Worm (Caenorhabditis elegans): ENCODE data around the gene C44B7.11.

- peak; percentile 67 to 69 for TF ChIP-seq egl-27 (tag; optimal IDR thresholded peaks at IDR 0.05)
- peak; percentile 75 for TF ChIP-seq C16A3.4 (tag; optimal IDR thresholded peaks at IDR 0.05)
- no peak for TF ChIP-seq nhr-12 (tag; optimal IDR thresholded peaks at IDR 0.05)
- TF ChIP-seq nhr-47 (tag; optimal IDR thresholded peaks at IDR 0.05), result peak; percentile 80
- peak; percentile 30 for TF ChIP-seq elt-2 (tag; optimal IDR thresholded peaks at IDR 0.05)
- no peak for TF ChIP-seq grh-1 (GFP tag; IDR thresholded peaks at IDR 0.05)
- peak; percentile 58 to 82 (median 69) for TF ChIP-seq ceh-82 (tag; optimal IDR thresholded peaks at IDR 0.05)
- TF ChIP-seq jun-1 (tag; optimal IDR thresholded peaks at IDR 0.05), result peak; percentile 65
- TF ChIP-seq ztf-4 (tag; optimal IDR thresholded peaks at IDR 0.05), result no peak
- peak in 2 of 3 experiments; percentile 36 to 47 for TF ChIP-seq dpl-1 (GFP tag; optimal IDR thresholded peaks at IDR 0.05)
- peak; percentile 75 for TF ChIP-seq nhr-77 (tag; optimal IDR thresholded peaks at IDR 0.05)
Observed at ce11 chrII:6853059-6853466, 44.3 kb downstream of the C44B7.11 start.
